Worm (Caenorhabditis elegans): Measurements from ENCODE around the gene C09F5.3.

DNA sequence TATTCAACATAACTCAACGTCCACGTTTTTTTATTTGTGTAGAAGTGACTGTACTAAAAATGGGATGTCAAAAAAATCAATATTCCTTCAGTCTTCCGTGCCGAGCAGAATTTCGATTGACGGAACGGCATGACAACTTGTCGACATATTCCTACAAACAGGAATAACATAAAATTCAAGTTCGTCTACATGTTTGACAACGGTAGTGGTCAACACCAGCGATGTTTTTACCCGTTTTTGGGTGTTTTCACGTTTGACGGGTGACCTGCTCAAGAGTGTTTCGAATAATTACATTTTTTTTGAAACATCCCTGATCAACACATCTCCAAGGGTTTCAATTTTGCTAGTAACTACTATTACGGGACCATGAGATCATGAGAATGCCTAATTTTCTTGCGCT is 26.9 kb upstream of the C09F5.3 start, which contains the start of gene W02B3.7:
- TF ChIP-seq flt-1 (GFP tag; IDR thresholded peaks at IDR 0.05) (no peak), cog-1 (tag; optimal IDR thresholded peaks at IDR 0.05) (no peak), ztf-29 (GFP tag; IDR thresholded peaks at IDR 0.05) (no peak), ztf-23 (GFP tag; IDR thresholded peaks at IDR 0.05) (no peak), tab-1 (GFP tag; IDR thresholded peaks at IDR 0.05) (no peak), ref-1 (GFP tag; conservative IDR thresholded peaks at IDR 0.05) (no peak)
